Worm (Caenorhabditis elegans) whole organism, L3 larva: ENCODE results near the gene ZK180.7.

Source experiments
- R02D3.7 ChIP-seq: fragments of 150-350 bp; optimal IDR thresholded peaks from 2 replicates; lab custom pipeline; 2014; ENCODE audit warnings: missing biosample characterization, missing genetic modification characterization
- ZK546.5 ChIP-seq: sonication (generic microtip); optimal IDR thresholded peaks from 2 replicates; lab custom pipeline; 2017; ENCODE audit warnings: missing biosample characterization, missing genetic modification characterization
- aly-2 ChIP-seq: fragments of 150-350 bp; optimal IDR thresholded peaks from 2 replicates; lab custom pipeline; 2014; ENCODE audit warnings: missing biosample characterization, missing genetic modification characterization
- ama-1 ChIP-seq: fragments of 150-350 bp; optimal IDR thresholded peaks from 2 replicates; lab custom pipeline; 2018
- ceh-16 ChIP-seq: sonication (generic microtip); optimal IDR thresholded peaks from 2 replicates; lab custom pipeline; 2017; ENCODE audit warnings: missing biosample characterization, missing genetic modification characterization
- ceh-28 ChIP-seq: fragments of 150-350 bp; optimal IDR thresholded peaks from 2 replicates; lab custom pipeline; 2014; ENCODE audit warnings: missing biosample characterization, missing genetic modification reagents, missing genetic modification characterization
- ceh-82 ChIP-seq: fragments of 150-350 bp; optimal IDR thresholded peaks from 2 replicates; lab custom pipeline; 2014; ENCODE audit warnings: missing biosample characterization, missing genetic modification characterization
- ceh-9 ChIP-seq: sonication (generic microtip); optimal IDR thresholded peaks from 2 replicates; lab custom pipeline; 2018; ENCODE audit warnings: missing biosample characterization, missing genetic modification characterization
- daf-12 ChIP-seq: fragments of 150-350 bp; optimal IDR thresholded peaks from 2 replicates; lab custom pipeline; 2014; ENCODE audit warnings: missing biosample characterization, missing genetic modification reagents, missing genetic modification characterization
- egl-27 ChIP-seq: sonication (generic microtip); optimal IDR thresholded peaks from 4 replicates; lab custom pipeline; 2017; ENCODE audit warnings: missing biosample characterization, missing genetic modification reagents, missing genetic modification characterization
- egl-5 ChIP-seq: fragments of 150-350 bp; optimal IDR thresholded peaks from 2 replicates; lab custom pipeline; 2017; ENCODE audit warnings: missing biosample characterization, missing genetic modification reagents, missing genetic modification characterization, inconsistent platforms
- elt-1 ChIP-seq: fragments of 150-350 bp; optimal IDR thresholded peaks from 2 replicates; lab custom pipeline; 2014; ENCODE audit warnings: missing biosample characterization, missing genetic modification characterization
- elt-2 ChIP-seq: sonication (generic microtip); optimal IDR thresholded peaks from 2 replicates; lab custom pipeline; 2016; ENCODE audit warnings: missing genetic modification reagents, mild to moderate bottlenecking, missing genetic modification characterization, missing compliant biosample characterization
- eor-1 ChIP-seq, 2 experiments: fragments of 150-350 bp; optimal IDR thresholded peaks; 2 replicates each; lab custom pipeline; 2014 to 2018; ENCODE audit warnings: missing biosample characterization in 2 of 2, missing genetic modification characterization in 2 of 2
- fkh-10 ChIP-seq: sonication (generic microtip); optimal IDR thresholded peaks from 2 replicates; lab custom pipeline; 2017; ENCODE audit warnings: missing biosample characterization, missing genetic modification reagents, missing genetic modification characterization
- fkh-2 ChIP-seq: fragments of 150-350 bp; optimal IDR thresholded peaks from 2 replicates; lab custom pipeline; 2014; ENCODE audit warnings: missing biosample characterization, missing genetic modification reagents, missing genetic modification characterization
- fos-1 ChIP-seq: fragments of 150-350 bp; optimal IDR thresholded peaks from 2 replicates; lab custom pipeline; 2014; ENCODE audit warnings: missing biosample characterization, missing genetic modification characterization
- hmg-11 ChIP-seq: sonication (generic microtip); optimal IDR thresholded peaks from 2 replicates; lab custom pipeline; 2016; ENCODE audit warnings: missing genetic modification characterization, missing compliant biosample characterization
- jun-1 ChIP-seq: fragments of 150-350 bp; optimal IDR thresholded peaks from 2 replicates; lab custom pipeline; 2014; ENCODE audit warnings: missing biosample characterization, missing genetic modification reagents, missing genetic modification characterization
- lin-15B ChIP-seq: fragments of 150-350 bp; optimal IDR thresholded peaks from 2 replicates; lab custom pipeline; 2014; ENCODE audit warnings: missing biosample characterization, missing genetic modification characterization
- lin-39 ChIP-seq: fragments of 150-350 bp; optimal IDR thresholded peaks from 2 replicates; lab custom pipeline; 2018; ENCODE audit warnings: missing biosample characterization, missing genetic modification reagents, missing genetic modification characterization
- lsy-12 ChIP-seq: sonication (generic microtip); optimal IDR thresholded peaks from 2 replicates; lab custom pipeline; 2016; ENCODE audit warnings: mild to moderate bottlenecking, missing genetic modification characterization, missing compliant biosample characterization
- mdl-1 ChIP-seq: fragments of 150-350 bp; optimal IDR thresholded peaks from 2 replicates; lab custom pipeline; 2014; ENCODE audit warnings: missing biosample characterization, missing genetic modification characterization
- mml-1 ChIP-seq: fragments of 150-350 bp; sonication (generic microtip); optimal IDR thresholded peaks from 3 replicates; lab custom pipeline; 2014; ENCODE audit warnings: missing biosample characterization, missing genetic modification characterization
- nfya-1 ChIP-seq: sonication (generic microtip); optimal IDR thresholded peaks from 2 replicates; lab custom pipeline; 2017; ENCODE audit warnings: missing genetic modification characterization, mild to moderate bottlenecking, missing compliant biosample characterization, antibody characterized with exemption, moderate library complexity; ENCODE audit not compliant: insufficient read depth
- nhr-11 ChIP-seq: fragments of 150-350 bp; optimal IDR thresholded peaks from 2 replicates; lab custom pipeline; 2014; ENCODE audit warnings: missing biosample characterization, missing genetic modification characterization
- nhr-12 ChIP-seq: fragments of 150-350 bp; optimal IDR thresholded peaks from 2 replicates; lab custom pipeline; 2014; ENCODE audit warnings: missing biosample characterization, missing genetic modification characterization
- nhr-23 ChIP-seq: fragments of 150-350 bp; optimal IDR thresholded peaks from 2 replicates; lab custom pipeline; 2014; ENCODE audit warnings: missing biosample characterization, missing genetic modification reagents, missing genetic modification characterization
- nhr-237 ChIP-seq: fragments of 150-350 bp; optimal IDR thresholded peaks from 2 replicates; lab custom pipeline; 2014; ENCODE audit warnings: missing biosample characterization, missing genetic modification characterization
- nhr-25 ChIP-seq: sonication (generic microtip); optimal IDR thresholded peaks from 2 replicates; lab custom pipeline; 2017; ENCODE audit warnings: missing biosample characterization, missing genetic modification characterization
- nhr-28 ChIP-seq: fragments of 150-350 bp; optimal IDR thresholded peaks from 2 replicates; lab custom pipeline; 2014; ENCODE audit warnings: missing biosample characterization, missing genetic modification characterization
- nhr-43 ChIP-seq: sonication (generic microtip); optimal IDR thresholded peaks from 2 replicates; lab custom pipeline; 2016; ENCODE audit warnings: mild to moderate bottlenecking, missing genetic modification characterization, missing compliant biosample characterization; ENCODE audit not compliant: poor library complexity, severe bottlenecking
- nhr-67 ChIP-seq: fragments of 150-350 bp; optimal IDR thresholded peaks from 2 replicates; lab custom pipeline; 2014; ENCODE audit warnings: missing biosample characterization, missing genetic modification characterization
- nhr-76 ChIP-seq: fragments of 150-350 bp; sonication (generic microtip); optimal IDR thresholded peaks from 5 replicates; lab custom pipeline; 2014; ENCODE audit warnings: missing biosample characterization, missing genetic modification characterization
- nhr-77 ChIP-seq: fragments of 150-350 bp; optimal IDR thresholded peaks from 2 replicates; lab custom pipeline; 2014; ENCODE audit warnings: missing biosample characterization, missing genetic modification characterization
- pha-4 ChIP-seq: fragments of 150-350 bp; optimal IDR thresholded peaks from 2 replicates; lab custom pipeline; 2014; ENCODE audit warnings: missing biosample characterization, missing genetic modification reagents, missing genetic modification characterization
- pqm-1 ChIP-seq: fragments of 150-350 bp; optimal IDR thresholded peaks from 2 replicates; lab custom pipeline; 2017; ENCODE audit warnings: missing biosample characterization, missing genetic modification characterization, inconsistent platforms
- snpc-4 ChIP-seq: fragments of 150-350 bp; optimal IDR thresholded peaks from 2 replicates; lab custom pipeline; 2014; ENCODE audit warnings: missing biosample characterization, missing genetic modification characterization
- tbx-2 ChIP-seq: sonication (generic microtip); optimal IDR thresholded peaks from 2 replicates; lab custom pipeline; 2016; ENCODE audit warnings: mild to moderate bottlenecking, missing genetic modification characterization, missing compliant biosample characterization
- unc-39 ChIP-seq: sonication (generic microtip); optimal IDR thresholded peaks from 4 replicates; lab custom pipeline; 2017; ENCODE audit warnings: missing biosample characterization, missing genetic modification characterization
- unc-62 ChIP-seq: fragments of 150-350 bp; sonication (generic microtip); optimal IDR thresholded peaks from 4 replicates; lab custom pipeline; 2014; ENCODE audit warnings: missing biosample characterization, missing genetic modification reagents, missing genetic modification characterization
- zag-1 ChIP-seq: fragments of 150-350 bp; optimal IDR thresholded peaks from 2 replicates; lab custom pipeline; 2014; ENCODE audit warnings: missing biosample characterization, missing genetic modification characterization
- ztf-11 ChIP-seq: fragments of 150-350 bp; optimal IDR thresholded peaks from 2 replicates; lab custom pipeline; 2014; ENCODE audit warnings: missing biosample characterization, missing genetic modification characterization

Gene ZK180.7

DNA sequence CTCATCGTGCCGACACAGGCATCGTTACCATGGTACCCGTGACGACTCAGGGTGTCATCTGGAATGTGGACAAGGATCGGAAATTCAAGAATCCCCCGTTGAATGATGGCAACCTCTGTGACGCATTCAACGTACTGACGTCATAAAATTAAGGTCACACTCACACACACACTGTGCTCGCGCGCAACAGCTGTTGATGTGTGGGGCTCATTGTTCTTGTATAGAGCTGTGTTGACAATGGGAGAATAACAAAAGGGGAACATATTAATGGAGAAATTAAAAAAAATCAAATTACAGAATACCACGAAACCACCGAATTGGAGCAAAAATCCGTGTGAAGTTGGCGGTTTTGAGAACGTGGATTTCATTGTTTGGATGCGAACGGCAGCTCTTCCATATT lies 42.0 kb upstream of the ZK180.7 start:
- no peak for TF ChIP-seq egl-5 (tag; lab: Kevin White, UChicago)
- TF ChIP-seq pha-4 (tag; lab: Kevin White, UChicago) = peak; percentile 8
- no peak for TF ChIP-seq nhr-237
- no peak for TF ChIP-seq hmg-11
- TF ChIP-seq nhr-67 (tag; lab: Kevin White, UChicago) = no peak
- no peak for TF ChIP-seq jun-1 (tag; lab: Kevin White, UChicago)
- TF ChIP-seq ceh-28 (tag; lab: Kevin White, UChicago) = no peak
- no peak for TF ChIP-seq unc-39 (tag; lab: Kevin White, UChicago)

DNA sequence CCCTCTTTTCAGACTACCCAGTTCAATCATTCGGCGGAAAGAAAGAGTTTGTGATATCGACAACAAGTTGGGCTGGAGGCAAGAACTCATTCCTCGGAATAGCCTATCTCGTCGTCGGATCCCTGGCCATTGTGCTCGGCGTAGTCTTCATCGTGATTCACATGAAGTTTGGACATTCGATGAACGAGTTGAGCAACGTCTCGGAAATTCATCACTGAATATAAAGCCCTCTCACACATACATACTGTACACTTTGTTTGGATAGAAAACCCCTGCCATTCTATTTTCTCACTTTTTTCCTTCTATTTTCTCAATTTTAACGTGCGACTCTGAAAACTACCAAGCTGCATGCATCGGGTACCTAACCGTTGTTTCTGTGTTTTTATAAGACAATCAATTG lies 40.9 kb upstream of the ZK180.7 start, which contains the start of gene R08C7.12:
Gene R08C7.12 (plus strand): TSS at position 301 of the 400 bp plus-strand sequence.
- no peak for TF ChIP-seq pqm-1 (tag; lab: Kevin White, UChicago)
- no peak for TF ChIP-seq nfya-1 (tag; lab: Kevin White, UChicago)
- TF ChIP-seq lsy-12 (tag; lab: Kevin White, UChicago) = no peak
- TF ChIP-seq unc-39 (tag; lab: Kevin White, UChicago) = no peak
- TF ChIP-seq nhr-25 = no peak
- no peak for TF ChIP-seq ZK546.5 (tag; lab: Kevin White, UChicago)
- TF ChIP-seq mml-1 (tag; lab: Kevin White, UChicago) = no peak

ce11 chrIV:4449843-4450242 lies 40.5 kb upstream of the ZK180.7 start:
- TF ChIP-seq nhr-76 (tag; lab: Kevin White, UChicago) (no peak), unc-62 (GFP tag; lab: Kevin White, UChicago) (no peak), egl-27 (tag; lab: Kevin White, UChicago) (no peak), lin-15B (no peak), ceh-16 (no peak), ceh-82 (tag; lab: Kevin White, UChicago) (no peak), jun-1 (tag; lab: Kevin White, UChicago) (no peak), nhr-11 (tag; lab: Kevin White, UChicago) (no peak), zag-1 (no peak), mml-1 (tag; lab: Kevin White, UChicago) (no peak), unc-39 (tag; lab: Kevin White, UChicago) (no peak), eor-1 (tag; optimal IDR thresholded peaks at IDR 0.05; lab: Kevin White, UChicago) (no peak), R02D3.7 (tag; lab: Kevin White, UChicago) (no peak), ceh-9 (no peak), nhr-23 (tag; lab: Kevin White, UChicago) (peak; percentile 5), nhr-12 (tag; lab: Kevin White, UChicago) (no peak), tbx-2 (no peak), nhr-25 (no peak), lsy-12 (tag; lab: Kevin White, UChicago) (no peak), elt-1 (tag; lab: Kevin White, UChicago) (no peak), fkh-2 (tag; lab: Kevin White, UChicago) (no peak), ceh-28 (tag; lab: Kevin White, UChicago) (no peak), nhr-28 (tag; lab: Kevin White, UChicago) (no peak), elt-2 (tag; lab: Kevin White, UChicago) (peak; percentile 86), daf-12 (tag; lab: Kevin White, UChicago) (no peak), fkh-10 (GFP tag; lab: Kevin White, UChicago) (no peak), ZK546.5 (tag; lab: Kevin White, UChicago) (no peak), egl-5 (tag; lab: Kevin White, UChicago) (no peak), nfya-1 (tag; lab: Kevin White, UChicago) (no peak), pqm-1 (tag; lab: Kevin White, UChicago) (peak; percentile 88), aly-2 (tag; lab: Kevin White, UChicago) (no peak), fos-1 (no peak), nhr-237 (no peak), nhr-77 (tag; lab: Kevin White, UChicago) (no peak), snpc-4 (tag; lab: Kevin White, UChicago) (no peak), ama-1 (lab: Kevin White, UChicago) (peak; percentile 13), pha-4 (tag; lab: Kevin White, UChicago) (peak; percentile 38), mdl-1 (tag; lab: Kevin White, UChicago) (no peak), nhr-43 (tag; lab: Kevin White, UChicago) (peak; percentile 57), ztf-11 (tag; lab: Kevin White, UChicago) (no peak), lin-39 (no peak)
